Fruit fly (Drosophila melanogaster) whole organism, embryonic: ENCODE data around the gene lva.

Experiments used
- Aef1 ChIP-seq: fragments of 200-800 bp; sonication (Bioruptor generic); IDR thresholded peaks from 3 replicates; pipeline ENCODE4 v1.3.6; 2022; ENCODE audit warnings: missing biosample characterization, missing genetic modification characterization
- Atf-2 ChIP-seq: fragments of 200-800 bp; sonication (Bioruptor generic); optimal IDR thresholded peaks from 2 replicates; lab custom pipeline; 2016; ENCODE audit warnings: missing biosample characterization, missing genetic modification characterization
- CG10543 ChIP-seq: fragments of 200-800 bp; sonication (Bioruptor generic); optimal IDR thresholded peaks from 3 replicates; lab custom pipeline; 2017; ENCODE audit warnings: missing biosample characterization, mild to moderate bottlenecking, missing genetic modification characterization, moderate library complexity
- CG11093 ChIP-seq: fragments of 200-800 bp; sonication (Bioruptor generic); IDR thresholded peaks from 3 replicates; pipeline ENCODE4 v1.3.6; 2022; ENCODE audit warnings: missing biosample characterization, missing genetic modification characterization
- CG11695 ChIP-seq: fragments of 200-800 bp; sonication (Bioruptor generic); IDR thresholded peaks from 3 replicates; pipeline ENCODE4 v1.3.6; 2022; ENCODE audit warnings: missing biosample characterization, missing genetic modification characterization
- CG12071 ChIP-seq: fragments of 200-800 bp; sonication (Bioruptor generic); optimal IDR thresholded peaks from 3 replicates; lab custom pipeline; 2018; ENCODE audit warnings: missing biosample characterization, mild to moderate bottlenecking, missing genetic modification characterization
- CG12391 ChIP-seq: fragments of 200-800 bp; sonication (Bioruptor generic); optimal IDR thresholded peaks from 3 replicates; lab custom pipeline; 2018; ENCODE audit warnings: missing biosample characterization, mild to moderate bottlenecking, missing genetic modification characterization, moderate library complexity
- CG12942 ChIP-seq: fragments of 200-800 bp; sonication (Bioruptor generic); optimal IDR thresholded peaks from 3 replicates; lab custom pipeline; 2016; ENCODE audit warnings: missing biosample characterization, missing genetic modification characterization
- CG13123 ChIP-seq: fragments of 200-800 bp; sonication (Bioruptor generic); optimal IDR thresholded peaks from 2 replicates; lab custom pipeline; 2016; ENCODE audit warnings: missing biosample characterization, missing genetic modification characterization
- CG13296 ChIP-seq: fragments of 200-800 bp; sonication (Bioruptor generic); optimal IDR thresholded peaks from 3 replicates; lab custom pipeline; 2018; ENCODE audit warnings: missing biosample characterization, mild to moderate bottlenecking, missing genetic modification characterization
- CG1647 ChIP-seq: fragments of 200-800 bp; sonication (Bioruptor generic); optimal IDR thresholded peaks from 3 replicates; lab custom pipeline; 2016; ENCODE audit warnings: missing biosample characterization, missing genetic modification characterization
- CG17912 ChIP-seq: fragments of 200-800 bp; sonication (Bioruptor generic); optimal IDR thresholded peaks from 2 replicates; lab custom pipeline; 2018; ENCODE audit warnings: missing biosample characterization, mild to moderate bottlenecking, missing genetic modification characterization
- CG18262 ChIP-seq: fragments of 200-800 bp; optimal IDR thresholded peaks from 3 replicates; lab custom pipeline; 2019; ENCODE audit warnings: missing biosample characterization, mild to moderate bottlenecking, missing genetic modification characterization, moderate library complexity
- CG2129 ChIP-seq: fragments of 200-800 bp; sonication (Bioruptor generic); IDR thresholded peaks from 2 replicates; pipeline ENCODE4 v1.3.6; 2022; ENCODE audit warnings: missing biosample characterization, missing genetic modification characterization; ENCODE audit not compliant: partially characterized antibody
- CG34224 ChIP-seq: fragments of 200-800 bp; sonication (Bioruptor generic); IDR thresholded peaks from 3 replicates; pipeline ENCODE4 v1.3.6; 2022; ENCODE audit warnings: missing biosample characterization, missing genetic modification characterization; ENCODE audit not compliant: partially characterized antibody
- CG6654 ChIP-seq: fragments of 200-800 bp; sonication (Bioruptor generic); optimal IDR thresholded peaks from 2 replicates; lab custom pipeline; 2017; ENCODE audit warnings: missing biosample characterization, mild to moderate bottlenecking, missing genetic modification characterization
- Deaf1 ChIP-seq: fragments of 200-800 bp; optimal IDR thresholded peaks from 3 replicates; lab custom pipeline; 2019; ENCODE audit warnings: missing biosample characterization, mild to moderate bottlenecking, missing genetic modification characterization, moderate library complexity
- Dek ChIP-seq: fragments of 200-800 bp; sonication (Bioruptor generic); optimal IDR thresholded peaks from 3 replicates; lab custom pipeline; 2019; ENCODE audit warnings: missing biosample characterization, mild to moderate bottlenecking, missing genetic modification characterization, moderate library complexity
- Dfd ChIP-seq, 2 experiments: fragments of >200 bp; optimal IDR thresholded peaks; 2 replicates each; lab custom pipeline; 2017; ENCODE audit warnings: missing biosample characterization in 2 of 2, missing genetic modification characterization in 2 of 2
- Ets97D ChIP-seq: fragments of 200-800 bp; sonication (Bioruptor generic); optimal IDR thresholded peaks from 3 replicates; lab custom pipeline; 2016; ENCODE audit warnings: missing biosample characterization, missing genetic modification characterization
- Fer2 ChIP-seq: fragments of 200-800 bp; sonication (Bioruptor generic); optimal IDR thresholded peaks from 2 replicates; lab custom pipeline; 2018; ENCODE audit warnings: missing biosample characterization, mild to moderate bottlenecking, missing genetic modification characterization, moderate library complexity
- H2.0 ChIP-seq: fragments of 200-800 bp; sonication (Bioruptor generic); IDR thresholded peaks from 2 replicates; pipeline ENCODE4 v1.3.6; 2022; ENCODE audit warnings: missing biosample characterization, missing genetic modification characterization
- HHEX ChIP-seq: fragments of 200-800 bp; sonication (Bioruptor generic); optimal IDR thresholded peaks from 3 replicates; lab custom pipeline; 2017; ENCODE audit warnings: missing biosample characterization, mild to moderate bottlenecking, missing genetic modification characterization, missing genetic modification reagents
- HLH54F ChIP-seq: fragments of 200-800 bp; sonication (Bioruptor generic); optimal IDR thresholded peaks from 3 replicates; lab custom pipeline; 2016; ENCODE audit warnings: missing biosample characterization, missing genetic modification characterization
- Rfx ChIP-seq: fragments of 200-800 bp; sonication (Bioruptor generic); IDR thresholded peaks from 2 replicates; pipeline ENCODE4 v1.3.6; 2022; ENCODE audit warnings: missing biosample characterization, missing genetic modification characterization
- TFAM ChIP-seq: fragments of 200-800 bp; sonication (Bioruptor generic); optimal IDR thresholded peaks from 2 replicates; lab custom pipeline; 2017; ENCODE audit warnings: missing biosample characterization, missing genetic modification characterization, inconsistent platforms
- Trl ChIP-seq, 3 experiments: fragments of >200 bp in 2 of 3; fragments of 200-800 bp in 1 of 3; sonication (Bioruptor generic) in 1 of 3; optimal IDR thresholded peaks; 2 replicates in 1 of 3; 3 replicates in 2 of 3; lab custom pipeline; 2016 to 2017; ENCODE audit warnings: missing biosample characterization in 1 of 3, missing genetic modification characterization in 1 of 3
- Usf ChIP-seq: fragments of 200-800 bp; sonication (Bioruptor generic); optimal IDR thresholded peaks from 2 replicates; lab custom pipeline; 2017; ENCODE audit warnings: missing genotype, missing biosample characterization, missing genetic modification characterization
- al ChIP-seq: fragments of 200-800 bp; sonication (Bioruptor generic); IDR thresholded peaks from 2 replicates; pipeline ENCODE4 v1.3.6; 2022; ENCODE audit warnings: missing biosample characterization, missing genetic modification characterization
- bab2 ChIP-seq: fragments of 200-800 bp; sonication (Bioruptor generic); optimal IDR thresholded peaks from 2 replicates; lab custom pipeline; 2016; ENCODE audit warnings: missing biosample characterization, missing genetic modification characterization
- crp ChIP-seq, 2 experiments: fragments of 200-800 bp; sonication (Bioruptor generic); optimal IDR thresholded peaks; 2 replicates in 1 of 2; 3 replicates in 1 of 2; lab custom pipeline; 2017; ENCODE audit warnings: missing biosample characterization in 2 of 2, missing genetic modification characterization in 2 of 2, mild to moderate bottlenecking in 1 of 2, moderate library complexity in 1 of 2
- danr ChIP-seq: fragments of 200-800 bp; sonication (Bioruptor generic); IDR thresholded peaks from 2 replicates; pipeline ENCODE4 v1.3.6; 2022; ENCODE audit warnings: missing biosample characterization, missing genetic modification characterization
- eyg ChIP-seq: fragments of 200-800 bp; sonication (Bioruptor generic); optimal IDR thresholded peaks from 3 replicates; lab custom pipeline; 2016; ENCODE audit warnings: missing biosample characterization, missing genetic modification characterization
- gem ChIP-seq: fragments of 200-800 bp; sonication (Bioruptor generic); optimal IDR thresholded peaks from 2 replicates; lab custom pipeline; 2019; ENCODE audit warnings: missing biosample characterization, mild to moderate bottlenecking, missing genetic modification characterization, moderate library complexity
- gsb ChIP-seq: fragments of 200-800 bp; sonication (Bioruptor generic); IDR thresholded peaks from 2 replicates; pipeline ENCODE4 v1.3.6; 2022; ENCODE audit warnings: missing biosample characterization, missing genetic modification characterization
- kah ChIP-seq: fragments of 200-800 bp; sonication (Bioruptor generic); optimal IDR thresholded peaks from 2 replicates; lab custom pipeline; 2018; ENCODE audit warnings: missing biosample characterization, mild to moderate bottlenecking, missing genetic modification characterization
- kay ChIP-seq: fragments of 200-800 bp; sonication (Bioruptor generic); optimal IDR thresholded peaks from 2 replicates; lab custom pipeline; 2016; ENCODE audit warnings: missing biosample characterization, missing genetic modification characterization
- kni ChIP-seq: fragments of 200-800 bp; sonication (Bioruptor generic); optimal IDR thresholded peaks from 3 replicates; lab custom pipeline; 2017; ENCODE audit warnings: mild to moderate bottlenecking, missing biosample characterization, missing genetic modification reagents, missing genetic modification characterization
- lbe ChIP-seq: fragments of 200-800 bp; sonication (Bioruptor generic); optimal IDR thresholded peaks from 2 replicates; lab custom pipeline; 2016; ENCODE audit warnings: missing biosample characterization, mild to moderate bottlenecking, missing genetic modification characterization
- lilli ChIP-seq: fragments of 200-800 bp; sonication (Bioruptor generic); optimal IDR thresholded peaks from 3 replicates; lab custom pipeline; 2016; ENCODE audit warnings: missing biosample characterization, missing genetic modification characterization
- otp ChIP-seq: fragments of 200-800 bp; sonication (Bioruptor generic); IDR thresholded peaks from 3 replicates; pipeline ENCODE4, ENCODE4 v1.3.6; 2022; ENCODE audit warnings: missing biosample characterization, missing genetic modification characterization
- pfk ChIP-seq: fragments of 200-800 bp; sonication (Bioruptor generic); optimal IDR thresholded peaks from 2 replicates; lab custom pipeline; 2018; ENCODE audit warnings: missing biosample characterization, mild to moderate bottlenecking, missing genetic modification characterization, moderate library complexity
- pnt ChIP-seq: fragments of 200-800 bp; sonication (Bioruptor generic); optimal IDR thresholded peaks from 3 replicates; lab custom pipeline; 2016; ENCODE audit warnings: missing biosample characterization, missing genetic modification characterization
- sisA ChIP-seq: fragments of 200-800 bp; sonication (Bioruptor generic); IDR thresholded peaks from 2 replicates; pipeline ENCODE4 v1.3.6; 2022; ENCODE audit warnings: missing biosample characterization, missing genetic modification characterization
- tup ChIP-seq: fragments of 200-800 bp; sonication (Bioruptor generic); optimal IDR thresholded peaks from 2 replicates; lab custom pipeline; 2016; ENCODE audit warnings: missing biosample characterization, mild to moderate bottlenecking, missing genetic modification characterization, moderate library complexity
- unc-4 ChIP-seq: fragments of 200-800 bp; sonication (Bioruptor generic); IDR thresholded peaks from 2 replicates; pipeline ENCODE4 v1.3.6; 2022; ENCODE audit warnings: missing biosample characterization, missing genetic modification characterization; ENCODE audit not compliant: partially characterized antibody
- vnd ChIP-seq: fragments of 200-800 bp; sonication (Bioruptor generic); IDR thresholded peaks from 3 replicates; pipeline ENCODE4 v1.3.6; 2022; ENCODE audit warnings: missing biosample characterization, missing genetic modification characterization; ENCODE audit not compliant: partially characterized antibody

lva gene

dm6 chrX:3936174-3936573 is 29.0 kb downstream of the lva start, which contains the start of the genes CG2938 and Glos (continued):
- TF ChIP-seq Fer2 (tag; lab: Kevin White, UChicago) (no peak), HHEX (GFP tag; lab: Kevin White, UChicago) (no peak), CG18262 (no peak), CG12942 (GFP tag; lab: Kevin White, UChicago) (no peak), unc-4 (GFP tag; lab: Robert Waterston, UW) (peak; percentile 79), CG12071 (GFP tag; lab: Kevin White, UChicago) (no peak), Dfd (GFP tag; optimal IDR thresholded peaks at IDR 0.05; lab: Kevin White, UChicago) (no peak), otp (GFP tag; lab: Robert Waterston, UW) (no peak), Trl (optimal IDR thresholded peaks at IDR 0.05; lab: Kevin White, UChicago) (no peak), Trl (GFP tag; optimal IDR thresholded peaks at IDR 0.05; lab: Kevin White, UChicago) (no peak), kni (GFP tag; lab: Kevin White, UChicago) (no peak), Atf-2 (GFP tag; lab: Kevin White, UChicago) (no peak), CG17912 (GFP tag; lab: Kevin White, UChicago) (no peak), CG11695 (GFP tag; lab: Robert Waterston, UW) (no peak), al (no peak), sisA (GFP tag; lab: Robert Waterston, UW) (no peak), H2.0 (GFP tag; lab: Robert Waterston, UW) (no peak), CG11093 (GFP tag; lab: Robert Waterston, UW) (no peak), Usf (GFP tag; lab: Kevin White, UChicago) (no peak), danr (GFP tag; lab: Robert Waterston, UW) (no peak), lbe (GFP tag; lab: Kevin White, UChicago) (no peak), Deaf1 (tag; lab: Kevin White, UChicago) (no peak), kah (GFP tag; lab: Kevin White, UChicago) (no peak), Rfx (GFP tag; lab: Robert Waterston, UW) (no peak), CG2129 (GFP tag; lab: Robert Waterston, UW) (peak; percentile 73), CG10543 (no peak), gem (tag; lab: Kevin White, UChicago) (no peak), bab2 (no peak), lilli (GFP tag; lab: Kevin White, UChicago) (no peak), CG12391 (tag; lab: Kevin White, UChicago) (no peak), CG13296 (GFP tag; lab: Kevin White, UChicago) (no peak), pfk (GFP tag; lab: Kevin White, UChicago) (no peak), tup (no peak), pnt (GFP tag; lab: Kevin White, UChicago) (no peak), CG13123 (no peak), CG6654 (GFP tag; lab: Kevin White, UChicago) (no peak), crp (GFP tag; optimal IDR thresholded peaks at IDR 0.05; lab: Kevin White, UChicago) (peak; percentile 54 to 89), Ets97D (GFP tag; lab: Kevin White, UChicago) (no peak), Dek (no peak), HLH54F (GFP tag; lab: Kevin White, UChicago) (no peak), gsb (GFP tag; lab: Robert Waterston, UW) (no peak), eyg (GFP tag; lab: Kevin White, UChicago) (no peak), CG1647 (GFP tag; lab: Kevin White, UChicago) (no peak), CG34224 (GFP tag; lab: Robert Waterston, UW) (peak; percentile 77), kay (no peak), TFAM (GFP tag; lab: Kevin White, UChicago) (no peak), vnd (GFP tag; lab: Robert Waterston, UW) (peak; percentile 76), Aef1 (no peak)
